Worm (Caenorhabditis elegans) whole organism, mixed stage, embryonic: Measurements from ENCODE around the gene T19D2.13.

Experiments used
- elt-1 ChIP-seq: sonication (generic microtip); optimal IDR thresholded peaks from 2 replicates; lab custom pipeline; 2017; ENCODE audit warnings: missing genetic modification characterization, mild to moderate bottlenecking, missing compliant biosample characterization, antibody characterized with exemption, moderate library complexity, borderline replicate concordance; ENCODE audit not compliant: insufficient read depth
- elt-3 ChIP-seq: fragments of 150-350 bp; optimal IDR thresholded peaks from 2 replicates; lab custom pipeline; 2014; ENCODE audit warnings: missing biosample characterization, missing genetic modification characterization
- lin-13 ChIP-seq: fragments of 150-350 bp; optimal IDR thresholded peaks from 2 replicates; lab custom pipeline; 2014; ENCODE audit warnings: missing biosample characterization, missing genetic modification characterization
- lsy-2 ChIP-seq: fragments of 150-350 bp; optimal IDR thresholded peaks from 2 replicates; lab custom pipeline; 2014; ENCODE audit warnings: missing biosample characterization, missing genetic modification characterization
- mep-1 ChIP-seq: fragments of 150-350 bp; optimal IDR thresholded peaks from 2 replicates; lab custom pipeline; 2017; ENCODE audit warnings: missing biosample characterization, missing genetic modification reagents, missing genetic modification characterization, inconsistent platforms
- nhr-28 ChIP-seq: fragments of 150-350 bp; optimal IDR thresholded peaks from 2 replicates; lab custom pipeline; 2014; ENCODE audit warnings: missing biosample characterization, missing genetic modification characterization
- nhr-76 ChIP-seq: sonication (generic microtip); optimal IDR thresholded peaks from 2 replicates; lab custom pipeline; 2017; ENCODE audit warnings: missing biosample characterization, missing genetic modification characterization
- unc-39 ChIP-seq: fragments of 150-350 bp; optimal IDR thresholded peaks from 2 replicates; lab custom pipeline; 2014; ENCODE audit warnings: missing biosample characterization, missing genetic modification characterization

- no peak for TF ChIP-seq lsy-2 (tag; lab: Kevin White, UChicago)
- no peak for TF ChIP-seq mep-1 (tag; lab: Kevin White, UChicago)
- no peak for TF ChIP-seq nhr-28 (tag; lab: Kevin White, UChicago)
- TF ChIP-seq elt-3 (tag; lab: Kevin White, UChicago), result no peak
- no peak for TF ChIP-seq unc-39 (tag; lab: Kevin White, UChicago)
- TF ChIP-seq nhr-76 (tag; lab: Kevin White, UChicago), result no peak
- TF ChIP-seq lin-13 (tag; lab: Kevin White, UChicago), result no peak
- no peak for TF ChIP-seq elt-1 (tag; lab: Kevin White, UChicago)
Observed at ce11 chrX:3904568-3904967, 37.6 kb downstream of the T19D2.13 start, which contains the start of gene sup-12.
